Worm (Caenorhabditis elegans) whole organism, early embryonic: ENCODE measurements around the gene R144.13.

Experiments used
- B0310.2 ChIP-seq: sonication (generic microtip); optimal IDR thresholded peaks from 2 replicates; lab custom pipeline; 2016; ENCODE audit warnings: mild to moderate bottlenecking, missing genetic modification characterization, missing compliant biosample characterization
- F13C5.2 ChIP-seq: sonication (generic microtip); optimal IDR thresholded peaks from 2 replicates; lab custom pipeline; 2017; ENCODE audit warnings: mild to moderate bottlenecking, missing genetic modification characterization, inconsistent platforms, missing compliant biosample characterization
- aly-1 ChIP-seq: sonication (generic microtip); optimal IDR thresholded peaks from 2 replicates; lab custom pipeline; 2016; ENCODE audit warnings: missing genetic modification characterization, missing compliant biosample characterization
- ama-1 ChIP-seq: fragments of 150-350 bp; optimal IDR thresholded peaks from 2 replicates; lab custom pipeline; 2014
- ceh-13 ChIP-seq: fragments of 200-800 bp; sonication (Bioruptor generic); optimal IDR thresholded peaks from 2 replicates; lab custom pipeline; 2018; ENCODE audit warnings: mild to moderate bottlenecking, missing genetic modification characterization, missing compliant biosample characterization
- ets-7 ChIP-seq: sonication (generic microtip); optimal IDR thresholded peaks from 2 replicates; lab custom pipeline; 2016; ENCODE audit warnings: missing genotype, missing genetic modification characterization, missing compliant biosample characterization
- flt-1 ChIP-seq: fragments of 200-800 bp; sonication (Bioruptor generic); IDR thresholded peaks from 2 replicates; pipeline ENCODE4 v1.3.6; 2022; ENCODE audit warnings: missing genetic modification characterization, missing compliant biosample characterization
- hmbx-1 ChIP-seq: sonication (generic microtip); optimal IDR thresholded peaks from 2 replicates; lab custom pipeline; 2016; ENCODE audit warnings: mild to moderate bottlenecking, missing genetic modification characterization, missing compliant biosample characterization
- hmg-4 ChIP-seq: fragments of 200-800 bp; sonication (Bioruptor generic); optimal IDR thresholded peaks from 2 replicates; lab custom pipeline; 2018; ENCODE audit warnings: mild to moderate bottlenecking, missing genetic modification characterization, missing compliant biosample characterization
- hnd-1 ChIP-seq: sonication (generic microtip); optimal IDR thresholded peaks from 2 replicates; lab custom pipeline; 2016; ENCODE audit warnings: missing genetic modification characterization, missing compliant biosample characterization
- pes-1 ChIP-seq: fragments of 200-800 bp; sonication (Bioruptor generic); IDR thresholded peaks from 2 replicates; pipeline ENCODE4 v1.3.6; 2022; ENCODE audit warnings: missing genetic modification reagents, missing genetic modification characterization, missing compliant biosample characterization
- scrt-1 ChIP-seq: fragments of 200-800 bp; sonication (Bioruptor generic); IDR thresholded peaks from 2 replicates; pipeline ENCODE4 v1.3.6; 2022; ENCODE audit warnings: missing genetic modification characterization, missing compliant biosample characterization
- sea-1 ChIP-seq: fragments of 200-800 bp; sonication (Bioruptor generic); conservative IDR thresholded peaks from 2 replicates; pipeline ENCODE4 v1.3.6; 2022; ENCODE audit warnings: missing genetic modification characterization, missing compliant biosample characterization
- tbx-11 ChIP-seq: fragments of 200-800 bp; sonication (Bioruptor generic); IDR thresholded peaks from 2 replicates; pipeline ENCODE4 v1.3.6; 2022; ENCODE audit warnings: missing genetic modification characterization, missing compliant biosample characterization

- TF ChIP-seq hnd-1 (no peak), hmg-4 (no peak), ama-1 (lab: Kevin White, UChicago) (no peak), tbx-11 (GFP tag; lab: Robert Waterston, UW) (no peak), B0310.2 (tag; lab: Kevin White, UChicago) (no peak), ceh-13 (no peak), F13C5.2 (no peak), hmbx-1 (no peak), scrt-1 (GFP tag; lab: Robert Waterston, UW) (no peak), aly-1 (tag; lab: Kevin White, UChicago) (no peak), pes-1 (GFP tag; lab: Robert Waterston, UW) (no peak), flt-1 (no peak), ets-7 (tag; lab: Kevin White, UChicago) (no peak), sea-1 (GFP tag; lab: Robert Waterston, UW) (no peak)
Measured at ce11 chrIII:5030629-5031028, 7.6 kb downstream of the R144.13 start, which contains the start of gene klp-6.
